Fruit fly (Drosophila melanogaster) whole organism, wandering third instar larva: ENCODE data around the gene Traf-like.

Experiments used
- Dfd ChIP-seq: fragments of >200 bp; optimal IDR thresholded peaks from 2 replicates; lab custom pipeline; 2017; ENCODE audit warnings: missing biosample characterization, missing genetic modification characterization
- Dif ChIP-seq: fragments of 200-275, 200-300 bp; sonication (Bioruptor generic); optimal IDR thresholded peaks from 2 replicates; lab custom pipeline; 2018; ENCODE audit warnings: missing biosample characterization, missing genetic modification characterization; ENCODE audit not compliant: partially characterized antibody
- Hr83 ChIP-seq: fragments of 200-300 bp; sonication (Bioruptor generic); optimal IDR thresholded peaks from 2 replicates; lab custom pipeline; 2016; ENCODE audit warnings: missing biosample characterization, mild to moderate bottlenecking, missing genetic modification characterization, moderate library complexity; ENCODE audit not compliant: poor library complexity, severe bottlenecking
- Sp1 ChIP-seq: fragments of 200-800 bp; sonication (Bioruptor generic); optimal IDR thresholded peaks from 3 replicates; lab custom pipeline; 2019; ENCODE audit warnings: missing biosample characterization, mild to moderate bottlenecking, missing genetic modification characterization, moderate library complexity
- br ChIP-seq: fragments of 200-800 bp; sonication (Bioruptor generic); optimal IDR thresholded peaks from 2 replicates; lab custom pipeline; 2016; ENCODE audit warnings: missing biosample characterization, missing genetic modification characterization
- dl ChIP-seq, 2 experiments: fragments of 175-275, 200-275 bp in 1 of 2; fragments of 200-275 bp in 1 of 2; sonication (Bioruptor generic); optimal IDR thresholded peaks; lab custom pipeline; 2018; ENCODE audit warnings: mild to moderate bottlenecking in 2 of 2, missing biosample characterization in 2 of 2, missing genetic modification characterization in 2 of 2, moderate library complexity in 2 of 2; ENCODE audit not compliant: partially characterized antibody in 2 of 2, insufficient read depth in 1 of 2
- foxo ChIP-seq, 2 experiments: fragments of 200-800 bp; sonication (Bioruptor generic); optimal IDR thresholded peaks; 2 replicates in 1 of 2; 3 replicates in 1 of 2; lab custom pipeline; 2016 to 2017; ENCODE audit warnings: missing biosample characterization in 2 of 2, missing genetic modification characterization in 2 of 2
- h ChIP-seq: fragments of 200-800 bp; sonication (Bioruptor generic); optimal IDR thresholded peaks from 3 replicates; lab custom pipeline; 2016; ENCODE audit warnings: missing biosample characterization, mild to moderate bottlenecking, missing genetic modification characterization
- jim ChIP-seq: fragments of 175-275, 200-325 bp; sonication (Bioruptor generic); optimal IDR thresholded peaks from 2 replicates; lab custom pipeline; 2016; ENCODE audit warnings: missing biosample characterization, mild to moderate bottlenecking, missing genetic modification characterization
- lola ChIP-seq: fragments of >200 bp; optimal IDR thresholded peaks from 2 replicates; lab custom pipeline; 2017; ENCODE audit warnings: missing biosample characterization, missing genetic modification characterization
- sv ChIP-seq: fragments of 200-800 bp; sonication (Bioruptor generic); optimal IDR thresholded peaks from 3 replicates; lab custom pipeline; 2016; ENCODE audit warnings: missing biosample characterization, missing genetic modification characterization
- tai ChIP-seq: sonication (Bioruptor generic); optimal IDR thresholded peaks from 2 replicates; lab custom pipeline; 2016; ENCODE audit warnings: missing biosample characterization, missing genetic modification characterization
- usp ChIP-seq: fragments of >200 bp; optimal IDR thresholded peaks from 2 replicates; lab custom pipeline; 2017; ENCODE audit warnings: missing biosample characterization, missing genetic modification characterization

DNA sequence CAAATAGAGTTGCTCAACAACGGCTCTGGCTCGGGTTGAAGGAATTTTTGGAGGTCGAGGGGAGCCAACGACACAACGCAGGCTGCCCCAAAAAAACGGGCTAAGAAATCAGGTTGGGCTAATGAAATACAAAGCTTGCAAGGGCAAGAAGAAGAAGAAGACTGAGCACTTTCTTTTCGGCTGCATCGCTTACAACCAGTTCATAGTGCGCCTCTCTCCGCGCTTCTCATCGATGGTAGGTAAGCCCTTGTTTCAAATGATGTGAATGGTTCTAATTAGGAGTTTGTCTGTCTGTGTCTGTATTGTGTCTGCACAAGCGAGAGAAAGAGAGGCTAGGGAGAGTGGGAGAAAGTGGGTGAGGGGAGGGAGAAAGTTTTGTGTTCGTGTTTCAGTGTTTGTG is 41.7 kb downstream of the Traf-like start:
- TF ChIP-seq tai (GFP tag; lab: Kevin White, UChicago) (no peak), usp (no peak), dl (GFP tag; optimal IDR thresholded peaks at IDR 0.05; lab: Kevin White, UChicago; ENCODE audit: insufficient read depth in 1 of 2, partially characterized antibody in 2 of 2) (no peak), foxo (GFP tag; optimal IDR thresholded peaks at IDR 0.05; lab: Kevin White, UChicago) (no peak), lola (GFP tag; lab: Kevin White, UChicago) (no peak), Sp1 (GFP tag; lab: Kevin White, UChicago) (no peak), jim (no peak), br (GFP tag; lab: Kevin White, UChicago) (no peak), Hr83 (GFP tag; lab: Kevin White, UChicago) (no peak), h (no peak), Dfd (GFP tag; lab: Kevin White, UChicago) (no peak), sv (no peak), Dif (GFP tag; lab: Kevin White, UChicago) (no peak)
